Fruit fly (Drosophila melanogaster) whole organism, prepupa: ENCODE measurements around the gene CG6195.

Experiments used
- CG10669 ChIP-seq: fragments of 200-800 bp; sonication (Bioruptor generic); optimal IDR thresholded peaks from 3 replicates; lab custom pipeline; 2018; ENCODE audit warnings: missing biosample characterization, mild to moderate bottlenecking, missing genetic modification characterization, moderate library complexity
- CG11902 ChIP-seq: fragments of 200-800 bp; sonication (Bioruptor generic); optimal IDR thresholded peaks from 3 replicates; lab custom pipeline; 2016; ENCODE audit warnings: missing biosample characterization, missing genetic modification characterization
- CG1621 ChIP-seq: fragments of 200-800 bp; sonication (Bioruptor generic); optimal IDR thresholded peaks from 3 replicates; lab custom pipeline; 2018; ENCODE audit warnings: missing biosample characterization, mild to moderate bottlenecking, missing genetic modification characterization
- Ets21C ChIP-seq: fragments of 200-800 bp; sonication (Bioruptor generic); optimal IDR thresholded peaks from 3 replicates; lab custom pipeline; 2016; ENCODE audit warnings: missing biosample characterization, missing genetic modification characterization
- Ets96B ChIP-seq: fragments of 200-800 bp; optimal IDR thresholded peaks from 2 replicates; lab custom pipeline; 2019; ENCODE audit warnings: missing biosample characterization, mild to moderate bottlenecking, missing genetic modification characterization, moderate library complexity
- Sox14 ChIP-seq: fragments of 200-800 bp; sonication (Bioruptor generic); optimal IDR thresholded peaks from 3 replicates; lab custom pipeline; 2016; ENCODE audit warnings: missing biosample characterization, missing genetic modification characterization
- Sox15 ChIP-seq: fragments of 200-800 bp; sonication (Bioruptor generic); optimal IDR thresholded peaks from 3 replicates; lab custom pipeline; 2016; ENCODE audit warnings: missing biosample characterization, missing genetic modification characterization
- net ChIP-seq: fragments of 200-800 bp; sonication (Bioruptor generic); optimal IDR thresholded peaks from 3 replicates; lab custom pipeline; 2016; ENCODE audit warnings: missing biosample characterization, missing genetic modification characterization

dm6 chr3R:19622005-19622404 is 26.2 kb downstream of the CG6195 start:
- TF ChIP-seq Ets21C (no peak), CG1621 (tag; lab: Kevin White, UChicago) (no peak), CG11902 (no peak), net (GFP tag; lab: Kevin White, UChicago) (no peak), Sox15 (GFP tag; lab: Kevin White, UChicago) (no peak), CG10669 (GFP tag; lab: Kevin White, UChicago) (no peak), Sox14 (no peak), Ets96B (tag; lab: Kevin White, UChicago) (no peak)
